Fruit fly (Drosophila melanogaster): ENCODE data around the gene Msp300.
A peak's percentile ranks its signal among the peaks of the same experiment; 100 is the strongest.

Msp300 gene

dm6 chr2L:5092992-5093695 lies 7.5 kb upstream of the Msp300 start, which contains the start of gene Pgant5 (continued):
- TF ChIP-seq Lhr (GFP tag; optimal IDR thresholded peaks at IDR 0.05) (peak; percentile 47), CG2199 (GFP tag; IDR thresholded peaks at IDR 0.05) (no peak), CG11695 (GFP tag; IDR thresholded peaks at IDR 0.05) (no peak), CG14014 (GFP tag; IDR thresholded peaks at IDR 0.05) (0 out of 2 replicates have a peak, but pooled peaks have one; percentile 30), CG12299 (tag; optimal IDR thresholded peaks at IDR 0.05) (peak; percentile 5), CG12391 (tag; optimal IDR thresholded peaks at IDR 0.05) (peak; percentile 47), gfzf (GFP tag; optimal IDR thresholded peaks at IDR 0.05) (peak; percentile 69), btn (GFP tag; optimal IDR thresholded peaks at IDR 0.05) (peak; percentile 16), CG17829 (tag; optimal IDR thresholded peaks at IDR 0.05) (no peak), gcm (GFP tag; optimal IDR thresholded peaks at IDR 0.05) (peak; percentile 55), Sox100B (GFP tag; optimal IDR thresholded peaks at IDR 0.05) (no peak), CG34376 (GFP tag; optimal IDR thresholded peaks at IDR 0.05) (peak; percentile 72), CG9727 (GFP tag; optimal IDR thresholded peaks at IDR 0.05) (no peak)

- TF ChIP-seq Myb (GFP tag; optimal IDR thresholded peaks at IDR 0.05): peak; percentile 45
- TF ChIP-seq CG4617 (GFP tag; optimal IDR thresholded peaks at IDR 0.05; ENCODE audit: borderline replicate concordance): peak; percentile 56
- TF ChIP-seq ato (GFP tag; IDR thresholded peaks at IDR 0.05; ENCODE audit: partially characterized antibody): 0 out of 2 replicates have a peak, but pooled peaks have one; percentile 13
- peak; percentile 27 for TF ChIP-seq CG12391 (tag; optimal IDR thresholded peaks at IDR 0.05)
- TF ChIP-seq Opbp (GFP tag; IDR thresholded peaks at IDR 0.05; ENCODE audit: partially characterized antibody): peak; percentile 77
- peak; percentile 84 for TF ChIP-seq BEAF-32 (GFP tag; optimal IDR thresholded peaks at IDR 0.05)
- no peak for TF ChIP-seq odd (GFP tag; optimal IDR thresholded peaks at IDR 0.05)
- no peak for TF ChIP-seq HLHmδ (GFP tag; optimal IDR thresholded peaks at IDR 0.05)
- TF ChIP-seq lilli (GFP tag; optimal IDR thresholded peaks at IDR 0.05): no peak
- TF ChIP-seq CG11456 (GFP tag; IDR thresholded peaks at IDR 0.05): no peak
- TF ChIP-seq unc-4 (GFP tag; IDR thresholded peaks at IDR 0.05; ENCODE audit: partially characterized antibody): peak; percentile 70; the same call in 1 of the 2 replicates
- peak; percentile 52 for TF ChIP-seq CG10462 (GFP tag; optimal IDR thresholded peaks at IDR 0.05)
- no peak for TF ChIP-seq CG1832 (GFP tag; optimal IDR thresholded peaks at IDR 0.05)
- TF ChIP-seq CG3281 (GFP tag; optimal IDR thresholded peaks at IDR 0.05): no peak
- no peak for TF ChIP-seq CG8944 (GFP tag; optimal IDR thresholded peaks at IDR 0.05)
- TF ChIP-seq CG16813 (GFP tag; IDR thresholded peaks at IDR 0.05; ENCODE audit: partially characterized antibody): peak; percentile 77
- no peak for TF ChIP-seq CG1603 (tag; optimal IDR thresholded peaks at IDR 0.05)
- peak; percentile 55 for TF ChIP-seq sna (GFP tag; IDR thresholded peaks at IDR 0.05; ENCODE audit: partially characterized antibody)
- TF ChIP-seq CG31441 (GFP tag; IDR thresholded peaks at IDR 0.05): peak; percentile 15; the same call in 1 of the 2 replicates
- TF ChIP-seq Lim3 (GFP tag; IDR thresholded peaks at IDR 0.05): no peak
- peak; percentile 67; the same call in 2 of the 3 replicates for TF ChIP-seq Doc3 (GFP tag; IDR thresholded peaks at IDR 0.05; ENCODE audit: partially characterized antibody)
- peak; percentile 8 for TF ChIP-seq CG2712 (tag; optimal IDR thresholded peaks at IDR 0.05)
- no peak for TF ChIP-seq Neu2 (GFP tag; optimal IDR thresholded peaks at IDR 0.05; ENCODE audit: borderline replicate concordance)
- TF ChIP-seq CG42726 (GFP tag; IDR thresholded peaks at IDR 0.05; ENCODE audit: partially characterized antibody): peak; percentile 49; the same call in 1 of the 2 replicates
- TF ChIP-seq CG2116 (GFP tag; optimal IDR thresholded peaks at IDR 0.05): peak; percentile 85
- TF ChIP-seq sr (GFP tag; IDR thresholded peaks at IDR 0.05): no peak
- TF ChIP-seq mld (GFP tag; IDR thresholded peaks at IDR 0.05; ENCODE audit: partially characterized antibody): peak; percentile 51; the same call in 1 of the 3 replicates
- TF ChIP-seq Sox100B (GFP tag; optimal IDR thresholded peaks at IDR 0.05): no peak
- no peak for TF ChIP-seq fu2 (GFP tag; optimal IDR thresholded peaks at IDR 0.05)
- peak; percentile 62; the same call in 1 of the 3 replicates for TF ChIP-seq vnd (GFP tag; IDR thresholded peaks at IDR 0.05; ENCODE audit: partially characterized antibody)
- peak; percentile 61 for TF ChIP-seq gfzf (GFP tag; optimal IDR thresholded peaks at IDR 0.05)
- peak; percentile 73 for TF ChIP-seq CG6791 (GFP tag; IDR thresholded peaks at IDR 0.05; ENCODE audit: partially characterized antibody)
- peak; percentile 79 for TF ChIP-seq MESR4 (GFP tag; optimal IDR thresholded peaks at IDR 0.05)
- peak; percentile 76 for TF ChIP-seq Dref (GFP tag; IDR thresholded peaks at IDR 0.05)
These were observed 6.8 kb upstream of the Msp300 start, which contains the start of gene CG5828 for dm6 chr2L:5093772-5094350. CG5828 (plus strand) TSS chr2L:5093976.

Data from whole organism, embryonic.